Fruit fly (Drosophila melanogaster) S2 (cell line): ENCODE measurements around the gene Art8.

Source experiments
- CG8478 ChIP-seq: fragments of >200 bp; optimal IDR thresholded peaks from 2 replicates; lab custom pipeline; 2018
- CTCF ChIP-seq, 2 experiments: fragments of >200 bp; optimal IDR thresholded peaks; 2 replicates each; lab custom pipeline; 2018

dm6 chr2L:11027213-11027612 is 16.3 kb upstream of the Art8 start:
- TF ChIP-seq CTCF (optimal IDR thresholded peaks at IDR 0.05; lab: Kevin White, UChicago) (no peak), CG8478 (lab: Kevin White, UChicago) (no peak)
